Worm (Caenorhabditis elegans) whole organism, late embryonic: Measurements from ENCODE around the gene lam-2.

Source experiments
- C08G9.2 ChIP-seq: sonication (generic microtip); optimal IDR thresholded peaks from 2 replicates; lab custom pipeline; 2016; ENCODE audit warnings: mild to moderate bottlenecking, missing genetic modification characterization, moderate library complexity, missing compliant biosample characterization
- T23F11.4 ChIP-seq: fragments of 200-800 bp; sonication (Bioruptor generic); optimal IDR thresholded peaks from 2 replicates; lab custom pipeline; 2018; ENCODE audit warnings: mild to moderate bottlenecking, missing genetic modification characterization, missing compliant biosample characterization
- ama-1 ChIP-seq: fragments of 150-350 bp; optimal IDR thresholded peaks from 2 replicates; lab custom pipeline; 2014
- dve-1 ChIP-seq: sonication (generic microtip); optimal IDR thresholded peaks from 2 replicates; lab custom pipeline; 2017; ENCODE audit warnings: antibody characterized with exemption, mild to moderate bottlenecking, missing genetic modification characterization, missing compliant biosample characterization
- fax-1 ChIP-seq: sonication (generic microtip); optimal IDR thresholded peaks from 2 replicates; lab custom pipeline; 2016; ENCODE audit warnings: missing genotype, missing genetic modification characterization, missing compliant biosample characterization
- fkh-10 ChIP-seq: fragments of 150-350 bp; optimal IDR thresholded peaks from 2 replicates; lab custom pipeline; 2014; ENCODE audit warnings: missing biosample characterization, missing genetic modification reagents, missing genetic modification characterization
- madf-2 ChIP-seq: sonication (generic microtip); optimal IDR thresholded peaks from 2 replicates; lab custom pipeline; 2017; ENCODE audit warnings: missing genetic modification characterization, missing compliant biosample characterization
- nhr-232 ChIP-seq: sonication (generic microtip); optimal IDR thresholded peaks from 2 replicates; lab custom pipeline; 2016; ENCODE audit warnings: missing genetic modification characterization, missing compliant biosample characterization
- pha-4 ChIP-seq: fragments of 150-350 bp; optimal IDR thresholded peaks from 2 replicates; lab custom pipeline; 2018; ENCODE audit warnings: missing biosample characterization, missing genetic modification reagents, missing genetic modification characterization
- syd-9 ChIP-seq: sonication (generic microtip); optimal IDR thresholded peaks from 2 replicates; lab custom pipeline; 2016; ENCODE audit warnings: mild to moderate bottlenecking, missing genetic modification characterization, moderate library complexity, missing compliant biosample characterization
- ztf-16 ChIP-seq: sonication (generic microtip); optimal IDR thresholded peaks from 2 replicates; lab custom pipeline; 2017; ENCODE audit warnings: missing genetic modification characterization, missing compliant biosample characterization

ce11 chrX:7126348-7126747 is 24.7 kb downstream of the lam-2 start, which contains the start of gene ist-1:
- no peak for TF ChIP-seq pha-4 (tag; lab: Kevin White, UChicago)
- TF ChIP-seq dve-1 (tag; lab: Kevin White, UChicago): no peak
- TF ChIP-seq ama-1: no peak
- TF ChIP-seq fax-1 (tag; lab: Kevin White, UChicago): no peak
- no peak for TF ChIP-seq madf-2
- TF ChIP-seq T23F11.4 (GFP tag; lab: Kevin White, UChicago): no peak
- no peak for TF ChIP-seq syd-9 (tag; lab: Kevin White, UChicago)
- no peak for TF ChIP-seq C08G9.2 (tag; lab: Kevin White, UChicago)
- no peak for TF ChIP-seq nhr-232 (tag; lab: Kevin White, UChicago)
- TF ChIP-seq fkh-10 (GFP tag; lab: Kevin White, UChicago): no peak
- no peak for TF ChIP-seq ztf-16 (tag; lab: Kevin White, UChicago)
